Fruit fly (Drosophila melanogaster): Measurements from ENCODE around the gene Wnt4.

dm6 chr2L:7319914-7320313 lies 42.9 kb upstream of the Wnt4 start:
- TF ChIP-seq pros (GFP tag; optimal IDR thresholded peaks at IDR 0.05) (no peak), vvl (GFP tag; IDR thresholded peaks at IDR 0.05) (no peak), Hmr (GFP tag; optimal IDR thresholded peaks at IDR 0.05) (no peak), CG31224 (GFP tag; IDR thresholded peaks at IDR 0.05) (no peak), CG30020 (tag; optimal IDR thresholded peaks at IDR 0.05) (no peak), CG12299 (tag; optimal IDR thresholded peaks at IDR 0.05) (no peak), Dfd (GFP tag; optimal IDR thresholded peaks at IDR 0.05) (no peak), CG1792 (GFP tag; optimal IDR thresholded peaks at IDR 0.05) (no peak)

Data from whole organism, embryonic.